Worm (Caenorhabditis elegans): Measurements from ENCODE around the gene C32D5.4.

DNA sequence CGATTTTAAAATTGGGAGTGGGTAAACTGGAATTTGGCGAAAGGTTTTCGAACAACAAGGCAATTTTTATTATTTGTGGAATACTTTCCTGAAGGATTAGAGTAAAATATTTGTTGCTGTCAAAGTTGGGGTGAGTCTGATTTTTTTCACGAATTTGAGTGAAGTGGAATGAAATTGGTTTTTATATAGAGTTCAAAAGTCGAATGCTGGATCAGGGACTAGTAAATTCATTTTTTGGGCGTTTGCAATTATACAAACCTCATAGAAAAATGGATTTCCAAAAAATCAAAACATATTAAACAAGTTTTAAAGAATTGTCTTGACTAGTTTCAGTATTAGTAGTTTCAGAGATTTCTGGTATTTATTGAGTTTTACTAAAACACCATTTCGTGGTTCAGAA is 17.1 kb upstream of the C32D5.4 start, which contains the start of gene C32D5.7:
- no peak for TF ChIP-seq nhr-237 (tag; optimal IDR thresholded peaks at IDR 0.05)
- no peak for TF ChIP-seq mbf-1 (tag; optimal IDR thresholded peaks at IDR 0.05)
- TF ChIP-seq elt-3 (tag; optimal IDR thresholded peaks at IDR 0.05): no peak
- no peak for TF ChIP-seq skn-1 (tag; optimal IDR thresholded peaks at IDR 0.05)
- TF ChIP-seq ama-1 (optimal IDR thresholded peaks at IDR 0.05): no peak
- TF ChIP-seq nhr-25 (tag; optimal IDR thresholded peaks at IDR 0.05): no peak
- TF ChIP-seq peb-1 (tag; optimal IDR thresholded peaks at IDR 0.05): no peak

All from whole organism, L2 larva.